Fruit fly (Drosophila melanogaster) whole organism, wandering third instar larva: ENCODE measurements around the gene Sap30.

Experiments used
- Abd-B ChIP-seq: fragments of >200 bp; optimal IDR thresholded peaks from 2 replicates; lab custom pipeline; 2017; ENCODE audit warnings: missing biosample characterization, missing genetic modification characterization
- CG32264 ChIP-seq: fragments of 200-800 bp; sonication (Bioruptor generic); optimal IDR thresholded peaks from 2 replicates; lab custom pipeline; 2016; ENCODE audit warnings: missing biosample characterization, missing genetic modification characterization
- CG9705 ChIP-seq: fragments of 200-800 bp; sonication (Bioruptor generic); optimal IDR thresholded peaks from 2 replicates; lab custom pipeline; 2018; ENCODE audit warnings: missing biosample characterization, mild to moderate bottlenecking, missing genetic modification characterization
- CrebA ChIP-seq: fragments of 200-800 bp; sonication (Bioruptor generic); optimal IDR thresholded peaks from 2 replicates; lab custom pipeline; 2016; ENCODE audit warnings: missing biosample characterization, mild to moderate bottlenecking, missing genetic modification characterization, borderline replicate concordance
- Dif ChIP-seq: fragments of 200-275, 200-300 bp; sonication (Bioruptor generic); optimal IDR thresholded peaks from 2 replicates; lab custom pipeline; 2018; ENCODE audit warnings: missing biosample characterization, missing genetic modification characterization; ENCODE audit not compliant: partially characterized antibody
- GATAd ChIP-seq: sonication (Bioruptor generic); optimal IDR thresholded peaks from 2 replicates; lab custom pipeline; 2016; ENCODE audit warnings: missing biosample characterization, missing genetic modification characterization
- HLH106 ChIP-seq: fragments of 200-800 bp; optimal IDR thresholded peaks from 3 replicates; lab custom pipeline; 2019; ENCODE audit warnings: missing biosample characterization, mild to moderate bottlenecking, missing genetic modification characterization, moderate library complexity
- Hnf4 ChIP-seq: fragments of 200-800 bp; sonication (Bioruptor generic); optimal IDR thresholded peaks from 2 replicates; lab custom pipeline; 2016; ENCODE audit warnings: missing biosample characterization, mild to moderate bottlenecking, missing genetic modification characterization
- Hr83 ChIP-seq: fragments of 200-300 bp; sonication (Bioruptor generic); optimal IDR thresholded peaks from 2 replicates; lab custom pipeline; 2016; ENCODE audit warnings: missing biosample characterization, mild to moderate bottlenecking, missing genetic modification characterization, moderate library complexity; ENCODE audit not compliant: poor library complexity, severe bottlenecking
- Mio ChIP-seq: sonication (Bioruptor generic); optimal IDR thresholded peaks from 2 replicates; lab custom pipeline; 2016; ENCODE audit warnings: missing biosample characterization, missing genetic modification characterization
- Myc ChIP-seq: fragments of >200 bp; optimal IDR thresholded peaks from 2 replicates; lab custom pipeline; 2017
- N ChIP-seq: fragments of >200 bp; optimal IDR thresholded peaks from 2 replicates; lab custom pipeline; 2018; ENCODE audit warnings: missing biosample characterization, missing external identifiers, missing genetic modification characterization
- OdsH ChIP-seq: fragments of 200-800 bp; sonication (Bioruptor generic); optimal IDR thresholded peaks from 2 replicates; lab custom pipeline; 2016; ENCODE audit warnings: missing biosample characterization, mild to moderate bottlenecking, missing genetic modification characterization
- Rel ChIP-seq, 2 experiments: fragments of 200-800 bp; sonication (Bioruptor generic) in 1 of 2; optimal IDR thresholded peaks; 2 replicates in 1 of 2; 3 replicates in 1 of 2; lab custom pipeline; 2016 to 2019; ENCODE audit warnings: mild to moderate bottlenecking in 2 of 2, missing biosample characterization in 2 of 2, missing genetic modification characterization in 2 of 2, moderate library complexity in 1 of 2
- Sp1 ChIP-seq: fragments of 200-800 bp; sonication (Bioruptor generic); optimal IDR thresholded peaks from 3 replicates; lab custom pipeline; 2019; ENCODE audit warnings: missing biosample characterization, mild to moderate bottlenecking, missing genetic modification characterization, moderate library complexity
- Vsx2 ChIP-seq: fragments of 200-300, 225-300 bp; sonication (Bioruptor generic); optimal IDR thresholded peaks from 2 replicates; lab custom pipeline; 2018; ENCODE audit warnings: missing biosample characterization, missing genetic modification characterization; ENCODE audit not compliant: partially characterized antibody
- br ChIP-seq: fragments of 200-800 bp; sonication (Bioruptor generic); optimal IDR thresholded peaks from 2 replicates; lab custom pipeline; 2016; ENCODE audit warnings: missing biosample characterization, missing genetic modification characterization
- brk ChIP-seq: fragments of 200-800 bp; sonication (Bioruptor generic); optimal IDR thresholded peaks from 2 replicates; lab custom pipeline; 2016; ENCODE audit warnings: missing biosample characterization, mild to moderate bottlenecking, missing genetic modification characterization
- dsf ChIP-seq: sonication (Bioruptor generic); optimal IDR thresholded peaks from 2 replicates; lab custom pipeline; 2016; ENCODE audit warnings: missing biosample characterization, missing genetic modification characterization, borderline replicate concordance
- foxo ChIP-seq, 2 experiments: fragments of 200-800 bp; sonication (Bioruptor generic); optimal IDR thresholded peaks; 2 replicates in 1 of 2; 3 replicates in 1 of 2; lab custom pipeline; 2016 to 2017; ENCODE audit warnings: missing biosample characterization in 2 of 2, missing genetic modification characterization in 2 of 2
- fru ChIP-seq: fragments of 200-800 bp; sonication (Bioruptor generic); optimal IDR thresholded peaks from 3 replicates; lab custom pipeline; 2016; ENCODE audit warnings: missing biosample characterization, mild to moderate bottlenecking, missing genetic modification characterization
- h ChIP-seq: fragments of 200-800 bp; sonication (Bioruptor generic); optimal IDR thresholded peaks from 3 replicates; lab custom pipeline; 2016; ENCODE audit warnings: missing biosample characterization, mild to moderate bottlenecking, missing genetic modification characterization
- jim ChIP-seq: fragments of 175-275, 200-325 bp; sonication (Bioruptor generic); optimal IDR thresholded peaks from 2 replicates; lab custom pipeline; 2016; ENCODE audit warnings: missing biosample characterization, mild to moderate bottlenecking, missing genetic modification characterization
- lola ChIP-seq: fragments of >200 bp; optimal IDR thresholded peaks from 2 replicates; lab custom pipeline; 2017; ENCODE audit warnings: missing biosample characterization, missing genetic modification characterization
- pan ChIP-seq: fragments of >200 bp; optimal IDR thresholded peaks from 2 replicates; lab custom pipeline; 2017
- psq ChIP-seq: fragments of 200-800 bp; sonication (Bioruptor generic); optimal IDR thresholded peaks from 3 replicates; lab custom pipeline; 2017; ENCODE audit warnings: missing biosample characterization, mild to moderate bottlenecking, missing genetic modification characterization, moderate library complexity
- rgr ChIP-seq: fragments of 200-800 bp; sonication (Bioruptor generic); optimal IDR thresholded peaks from 3 replicates; lab custom pipeline; 2016; ENCODE audit warnings: missing biosample characterization, mild to moderate bottlenecking, missing genetic modification characterization
- sage ChIP-seq: fragments of 200-800 bp; sonication (Bioruptor generic); optimal IDR thresholded peaks from 2 replicates; lab custom pipeline; 2016; ENCODE audit warnings: missing biosample characterization, mild to moderate bottlenecking, missing genetic modification characterization
- sv ChIP-seq: fragments of 200-800 bp; sonication (Bioruptor generic); optimal IDR thresholded peaks from 3 replicates; lab custom pipeline; 2016; ENCODE audit warnings: missing biosample characterization, missing genetic modification characterization
- usp ChIP-seq: fragments of >200 bp; optimal IDR thresholded peaks from 2 replicates; lab custom pipeline; 2017; ENCODE audit warnings: missing biosample characterization, missing genetic modification characterization
- woc ChIP-seq: sonication (Bioruptor generic); optimal IDR thresholded peaks from 2 replicates; lab custom pipeline; 2016; ENCODE audit warnings: missing biosample characterization, mild to moderate bottlenecking, missing genetic modification characterization

The Sap30 gene

DNA sequence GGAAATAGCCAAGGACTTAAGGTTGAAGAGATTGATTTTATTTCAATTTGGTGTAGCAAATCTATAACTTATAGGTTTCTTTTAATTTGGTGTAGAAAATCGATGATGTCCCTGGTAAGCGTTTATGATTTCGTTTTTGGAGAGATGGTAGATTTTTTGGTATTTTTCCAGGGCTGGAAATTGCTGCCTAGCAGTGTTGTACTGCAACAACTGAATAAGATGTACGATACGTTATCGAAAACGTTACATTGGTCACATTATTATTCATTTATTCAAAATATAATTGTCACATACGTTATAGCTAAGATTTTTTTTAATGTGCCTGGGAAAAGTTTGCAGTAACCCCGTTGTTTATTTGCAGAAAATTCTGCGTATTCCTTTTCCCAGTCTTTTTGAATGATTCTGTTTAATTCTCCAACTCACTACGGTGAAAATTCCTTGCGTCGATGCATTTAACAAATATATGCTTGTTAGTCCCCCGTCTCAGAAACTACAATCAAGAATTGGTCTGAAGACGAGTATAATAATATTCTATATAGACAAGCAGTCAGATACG lies at the start of gene Sap30, which contains the start of gene CG9609:
Gene Sap30, plus strand, starts transcription at position 424 of the 556 bp plus-strand sequence.
Gene CG9609, minus strand, starts transcription at position 149 of the 556 bp plus-strand sequence.
- TF ChIP-seq Myc (no peak), Hr83 (GFP tag; lab: Kevin White, UChicago) (peak; percentile 28), sage (no peak), N (no peak), Hnf4 (peak; percentile 24)
- TF ChIP-seq, all 38 proteins: peak for 2

DNA sequence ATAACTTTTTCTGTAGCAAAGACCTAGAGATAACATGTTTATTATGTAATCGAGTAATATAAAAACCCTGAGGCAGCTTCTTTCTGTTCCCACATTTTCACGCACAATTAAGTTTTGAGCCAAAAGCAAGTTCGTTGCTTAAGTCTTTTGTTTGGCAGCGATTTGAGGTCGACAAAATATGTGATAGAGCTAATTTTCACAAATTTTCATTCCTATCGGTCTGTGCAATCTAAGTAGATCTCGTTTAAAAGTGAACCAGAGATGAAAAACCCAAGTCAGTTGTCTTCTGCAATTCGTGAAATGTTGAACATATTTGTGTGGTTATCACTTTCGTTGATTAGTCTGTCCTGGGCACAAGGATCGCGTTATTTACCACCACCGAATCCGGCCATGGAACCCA lies 49.2 kb upstream of the Sap30 start, which contains the start of gene TwdlZ:
Gene TwdlZ, plus strand, starts transcription at position 301 of the 400 bp plus-strand sequence.
- no peak for TF ChIP-seq brk

dm6 chrX:16740606-16741005 lies 46.5 kb upstream of the Sap30 start, which contains the start of gene CG32568:
TSS of gene CG32568 (plus strand) at chrX:16740906.
- TF ChIP-seq Vsx2 (GFP tag; lab: Kevin White, UChicago) (no peak), Dif (GFP tag; lab: Kevin White, UChicago) (no peak), usp (GFP tag; lab: Kevin White, UChicago) (no peak), brk (no peak), lola (no peak), woc (GFP tag; lab: Kevin White, UChicago) (no peak)

DNA sequence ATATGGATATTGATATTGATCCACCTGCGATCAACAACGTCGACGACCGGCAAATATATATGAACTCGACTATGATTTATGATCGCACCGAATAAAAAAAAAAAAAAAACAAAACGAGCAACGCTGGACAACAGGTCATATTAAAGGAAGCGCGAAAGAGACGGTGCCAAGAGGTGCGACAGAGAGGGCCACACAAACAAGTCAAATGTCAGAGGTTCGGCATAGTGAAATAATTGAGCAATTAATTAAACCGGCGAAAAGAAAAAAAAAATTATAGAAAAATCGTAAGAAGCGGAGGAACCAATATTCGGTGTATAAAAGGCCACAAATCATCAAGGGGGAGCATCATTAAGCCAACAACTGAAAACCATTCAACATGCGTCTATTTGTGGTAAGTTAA lies 44.5 kb upstream of the Sap30 start, which contains the start of gene Twdlalpha:
Gene Twdlalpha, plus strand, starts transcription at position 301 of the 400 bp plus-strand sequence.
- no peak for TF ChIP-seq lola
- TF ChIP-seq CG9705: no peak
- no peak for TF ChIP-seq brk
- no peak for TF ChIP-seq dsf (GFP tag; lab: Kevin White, UChicago)
- no peak for TF ChIP-seq CG32264 (GFP tag; lab: Kevin White, UChicago)
- TF ChIP-seq psq (GFP tag; lab: Kevin White, UChicago): no peak
- no peak for TF ChIP-seq foxo (GFP tag; optimal IDR thresholded peaks at IDR 0.05; lab: Kevin White, UChicago)
- no peak for TF ChIP-seq fru
- no peak for TF ChIP-seq Vsx2 (GFP tag; lab: Kevin White, UChicago)
- no peak for TF ChIP-seq GATAd
- no peak for TF ChIP-seq Rel (GFP tag; optimal IDR thresholded peaks at IDR 0.05; lab: Kevin White, UChicago)
- TF ChIP-seq Rel (tag; optimal IDR thresholded peaks at IDR 0.05; lab: Kevin White, UChicago): no peak
- no peak for TF ChIP-seq h
- TF ChIP-seq pan (lab: Kevin White, UChicago): no peak
- TF ChIP-seq sv (GFP tag; lab: Kevin White, UChicago): no peak
- TF ChIP-seq br: no peak
- TF ChIP-seq rgr (GFP tag; lab: Kevin White, UChicago): no peak
- TF ChIP-seq HLH106: no peak
- no peak for TF ChIP-seq sage
- TF ChIP-seq Hr83 (GFP tag; lab: Kevin White, UChicago): no peak
- no peak for TF ChIP-seq N

dm6 chrX:16744345-16744744 lies 42.7 kb upstream of the Sap30 start:
- TF ChIP-seq Vsx2 (GFP tag; lab: Kevin White, UChicago) (peak; percentile 26), woc (GFP tag; lab: Kevin White, UChicago) (no peak), Dif (GFP tag; lab: Kevin White, UChicago) (peak; percentile 54), Myc (peak; percentile 20)

DNA sequence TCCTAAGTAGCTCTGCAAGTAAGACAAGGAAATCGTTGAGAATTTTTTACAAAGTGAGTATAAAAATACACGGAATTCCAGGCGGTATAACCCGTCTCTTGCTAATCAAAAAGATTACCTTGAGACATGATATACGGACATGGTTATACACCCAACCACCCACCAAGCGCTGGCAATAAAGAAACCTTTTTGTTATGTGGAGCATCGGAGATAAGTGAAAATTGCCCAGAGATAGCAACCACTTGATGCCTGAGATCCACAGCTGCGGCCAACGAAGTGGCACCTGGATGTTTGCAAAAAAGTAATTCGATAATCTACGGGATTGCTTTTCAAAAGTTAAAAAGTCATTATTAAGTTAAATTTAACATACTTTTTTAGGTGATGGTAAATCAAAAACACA lies 41.1 kb upstream of the Sap30 start:
- TF ChIP-seq Abd-B (GFP tag; lab: Kevin White, UChicago): no peak
- no peak for TF ChIP-seq N
- TF ChIP-seq OdsH (GFP tag; lab: Kevin White, UChicago): no peak
- no peak for TF ChIP-seq CrebA (GFP tag; lab: Kevin White, UChicago)
- no peak for TF ChIP-seq psq (GFP tag; lab: Kevin White, UChicago)
- no peak for TF ChIP-seq h
- no peak for TF ChIP-seq brk
- TF ChIP-seq Sp1 (GFP tag; lab: Kevin White, UChicago): no peak
- no peak for TF ChIP-seq Mio (GFP tag; lab: Kevin White, UChicago)
- no peak for TF ChIP-seq HLH106
- no peak for TF ChIP-seq rgr (GFP tag; lab: Kevin White, UChicago)
- TF ChIP-seq jim: no peak
- TF ChIP-seq Myc: no peak
- TF ChIP-seq lola: no peak
- no peak for TF ChIP-seq sv (GFP tag; lab: Kevin White, UChicago)
- no peak for TF ChIP-seq sage
- no peak for TF ChIP-seq pan (lab: Kevin White, UChicago)
- TF ChIP-seq, all 38 proteins: peak for 0
